Fruit fly (Drosophila melanogaster) whole organism: ENCODE measurements around the gene CG7530.

Experiments used
- CG8478 ChIP-seq: fragments of >200 bp; optimal IDR thresholded peaks from 2 replicates; lab custom pipeline; 2018; ENCODE audit warnings: inconsistent platforms
- Dll ChIP-seq: fragments of >200 bp; optimal IDR thresholded peaks from 2 replicates; lab custom pipeline; 2017
- EcR ChIP-seq, 2 experiments: fragments of >200 bp; optimal IDR thresholded peaks; 2 replicates each; lab custom pipeline; 2017; ENCODE audit warnings: missing biosample characterization in 2 of 2, missing genetic modification characterization in 2 of 2, missing genetic modification reagents in 2 of 2
- pan ChIP-seq: fragments of >200 bp; optimal IDR thresholded peaks from 2 replicates; lab custom pipeline; 2017
- psq ChIP-seq: fragments of >200 bp; optimal IDR thresholded peaks from 2 replicates; lab custom pipeline; 2017
- usp ChIP-seq: fragments of >200 bp; optimal IDR thresholded peaks from 2 replicates; lab custom pipeline; 2017; ENCODE audit warnings: missing biosample characterization, missing genetic modification characterization, mixed read lengths

CG7530 gene

DNA sequence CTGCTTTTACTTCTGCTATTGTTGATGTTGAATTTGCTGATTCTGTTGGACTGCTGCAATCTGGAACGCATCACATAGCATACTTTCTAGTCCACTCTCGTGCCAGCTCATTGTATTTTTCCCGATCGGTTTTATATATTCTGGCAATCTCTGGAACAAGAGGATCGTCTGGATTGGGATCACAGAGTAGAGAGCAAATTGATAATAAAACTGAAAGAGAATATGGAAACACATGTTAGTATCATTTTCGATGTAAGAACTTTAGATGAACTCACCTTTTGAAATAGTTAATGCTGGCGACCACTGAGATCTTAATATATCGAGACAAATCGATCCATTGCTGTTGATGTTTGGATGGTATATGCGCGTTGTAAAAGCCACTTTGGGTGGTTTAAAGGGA is 2.1 kb upstream of the CG7530 start:
- TF ChIP-seq usp (GFP tag; lab: Kevin White, UChicago) = no peak
- TF ChIP-seq EcR (GFP tag; optimal IDR thresholded peaks at IDR 0.05; lab: Kevin White, UChicago) = no peak
- TF ChIP-seq Dll (lab: Kevin White, UChicago) = no peak
- TF ChIP-seq psq (lab: Kevin White, UChicago) = no peak
- TF ChIP-seq CG8478 = no peak
- TF ChIP-seq pan (lab: Kevin White, UChicago) = no peak

DNA sequence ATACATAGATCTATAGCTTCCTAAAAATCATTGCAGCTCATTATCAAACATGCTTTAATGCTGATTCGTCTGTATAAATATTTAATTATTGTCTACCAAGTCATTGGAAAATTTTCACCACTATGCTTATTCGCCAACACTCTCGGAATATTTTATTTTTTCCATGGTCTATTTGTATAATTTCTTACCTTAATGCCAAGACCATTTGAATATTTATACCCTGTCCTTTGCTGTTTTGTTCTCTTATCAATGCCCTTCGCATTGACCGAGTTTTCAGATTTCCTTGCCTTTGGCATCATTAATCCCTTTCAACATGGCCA is 432 bp upstream of the CG7530 start:
- TF ChIP-seq usp (GFP tag; lab: Kevin White, UChicago) (no peak), EcR (GFP tag; optimal IDR thresholded peaks at IDR 0.05; lab: Kevin White, UChicago) (no peak), pan (lab: Kevin White, UChicago) (no peak), Dll (lab: Kevin White, UChicago) (no peak), CG8478 (no peak), psq (lab: Kevin White, UChicago) (no peak)

DNA sequence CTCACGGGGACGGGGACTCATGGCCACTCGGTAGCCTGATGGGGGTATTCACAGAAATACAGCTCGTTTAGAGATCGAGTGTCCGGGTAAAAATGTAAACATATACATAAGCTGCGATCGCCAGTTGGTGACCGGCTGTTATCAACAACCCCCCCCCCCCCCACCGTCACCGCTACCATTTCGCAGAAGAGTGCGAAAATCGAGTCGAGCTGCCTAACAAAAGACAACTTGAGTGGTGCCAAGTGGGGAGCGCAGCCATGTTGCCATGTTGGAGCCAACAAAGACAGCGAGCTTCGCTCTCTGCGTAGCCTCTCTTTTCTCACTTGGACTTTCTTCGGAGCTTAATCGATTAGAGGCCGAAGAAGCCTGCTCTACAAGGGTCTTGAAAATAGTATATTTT is 714 bp downstream of the CG7530 start:
- TF ChIP-seq pan (lab: Kevin White, UChicago) (no peak), Dll (lab: Kevin White, UChicago) (no peak), psq (lab: Kevin White, UChicago) (no peak), EcR (GFP tag; optimal IDR thresholded peaks at IDR 0.05; lab: Kevin White, UChicago) (no peak), CG8478 (no peak), usp (GFP tag; lab: Kevin White, UChicago) (no peak)

DNA sequence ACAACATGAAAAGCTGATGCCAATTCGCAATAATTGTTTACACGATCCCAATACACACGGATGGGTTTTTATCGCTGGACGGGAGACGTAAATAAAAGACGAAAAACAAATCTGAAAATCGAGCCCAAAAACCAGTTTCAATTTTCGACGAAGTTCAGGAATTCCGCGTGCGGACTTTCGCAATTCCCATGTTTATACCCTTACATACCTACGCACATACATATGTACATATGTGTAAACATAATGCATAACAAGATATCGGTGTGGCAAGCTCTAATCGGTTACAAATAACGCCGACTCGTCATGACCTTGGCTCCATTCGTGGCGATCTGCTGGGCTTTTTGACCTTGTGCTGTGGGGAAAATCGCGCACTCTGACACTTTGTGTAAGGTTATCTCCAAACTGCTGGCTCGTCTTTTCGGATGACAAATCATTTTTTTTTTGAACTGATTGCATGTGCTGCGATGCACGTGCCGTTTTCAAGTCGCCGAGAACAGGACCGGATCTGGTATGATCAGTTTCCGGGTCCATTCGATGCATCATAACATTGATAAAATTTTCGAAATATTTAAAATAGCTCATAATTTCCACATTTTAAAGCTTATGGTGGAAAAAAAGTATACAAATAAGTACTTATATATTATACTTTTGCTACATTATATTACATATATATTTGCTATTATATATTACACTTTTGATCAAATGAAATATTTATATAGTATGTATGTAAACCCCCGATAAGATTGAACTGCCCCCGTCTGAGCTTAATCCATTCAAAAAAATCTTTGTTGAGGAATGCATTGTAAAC is 1.4 kb downstream of the CG7530 start:
- TF ChIP-seq usp (GFP tag; lab: Kevin White, UChicago) = no peak
- TF ChIP-seq psq (lab: Kevin White, UChicago) = no peak
- TF ChIP-seq pan (lab: Kevin White, UChicago) = no peak
- no peak for TF ChIP-seq EcR (GFP tag; optimal IDR thresholded peaks at IDR 0.05; lab: Kevin White, UChicago)
- TF ChIP-seq CG8478 = no peak
- no peak for TF ChIP-seq Dll (lab: Kevin White, UChicago)

DNA sequence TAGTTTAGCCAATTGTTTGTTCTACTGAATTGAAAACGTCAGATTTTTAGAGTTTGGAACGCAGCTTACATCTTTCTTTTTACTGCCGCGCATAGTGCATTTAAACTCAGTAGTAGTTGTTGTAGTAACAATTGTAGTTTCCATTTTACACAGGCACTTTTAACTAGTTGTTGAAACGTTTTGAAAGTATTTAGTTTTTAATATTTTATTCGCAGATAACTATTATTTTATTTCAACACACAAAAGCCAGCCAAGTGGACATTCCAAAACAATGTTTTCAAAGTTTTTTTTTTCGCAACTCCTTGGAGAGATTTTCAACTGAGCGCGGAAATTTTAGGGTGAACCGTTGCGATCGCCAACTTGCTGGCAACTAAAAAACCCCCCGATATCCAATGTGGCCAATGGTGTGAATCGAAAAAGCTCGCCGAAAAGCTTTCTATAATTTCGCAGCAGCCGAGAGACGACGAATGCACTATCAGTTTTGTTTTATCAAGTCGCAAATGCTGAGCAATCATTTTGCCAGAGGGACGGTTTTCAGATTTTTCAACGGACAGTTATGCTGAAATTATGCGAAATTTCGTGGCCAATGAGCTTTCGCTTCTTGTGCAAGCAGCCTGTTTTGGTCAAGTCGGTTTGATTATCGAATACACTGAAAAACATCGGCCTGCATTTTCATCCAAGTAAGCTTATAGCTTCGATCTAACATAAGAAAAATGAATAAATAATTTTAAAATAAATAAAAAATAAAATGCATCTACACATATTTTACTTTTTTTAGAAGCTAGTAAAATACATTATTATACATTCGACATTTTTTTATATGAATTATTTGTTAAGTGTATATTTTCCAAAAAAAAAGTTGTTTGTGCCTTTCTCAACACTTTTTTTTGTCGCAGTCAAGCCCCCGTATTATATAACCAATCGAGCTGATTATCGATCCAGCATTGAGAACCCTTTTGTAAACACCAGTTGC is 2.3 kb downstream of the CG7530 start:
- TF ChIP-seq CG8478 (no peak), EcR (GFP tag; optimal IDR thresholded peaks at IDR 0.05; lab: Kevin White, UChicago) (no peak), usp (GFP tag; lab: Kevin White, UChicago) (no peak), pan (lab: Kevin White, UChicago) (no peak), psq (lab: Kevin White, UChicago) (no peak), Dll (lab: Kevin White, UChicago) (no peak)

DNA sequence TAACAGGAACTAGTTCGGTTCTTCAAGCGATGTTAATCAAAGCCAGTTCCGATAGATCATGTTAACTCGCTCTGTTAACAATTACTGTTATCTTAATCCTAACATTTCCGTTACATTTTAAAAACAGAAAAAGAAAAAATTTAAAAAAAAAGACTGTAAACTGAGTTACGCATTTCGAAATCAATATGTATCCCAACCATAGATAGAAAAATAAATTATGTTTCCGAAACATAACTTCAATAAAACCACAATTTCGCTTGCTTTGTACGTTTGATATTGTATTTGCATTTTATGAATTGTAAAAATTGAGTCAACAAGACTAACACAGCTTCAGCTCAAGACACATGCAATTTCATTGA is 6.8 kb downstream of the CG7530 start:
- TF ChIP-seq EcR (GFP tag; optimal IDR thresholded peaks at IDR 0.05; lab: Kevin White, UChicago) = no peak
- no peak for TF ChIP-seq CG8478
- TF ChIP-seq Dll (lab: Kevin White, UChicago) = no peak
- TF ChIP-seq pan (lab: Kevin White, UChicago) = no peak
- TF ChIP-seq psq (lab: Kevin White, UChicago) = no peak
- no peak for TF ChIP-seq usp (GFP tag; lab: Kevin White, UChicago)

DNA sequence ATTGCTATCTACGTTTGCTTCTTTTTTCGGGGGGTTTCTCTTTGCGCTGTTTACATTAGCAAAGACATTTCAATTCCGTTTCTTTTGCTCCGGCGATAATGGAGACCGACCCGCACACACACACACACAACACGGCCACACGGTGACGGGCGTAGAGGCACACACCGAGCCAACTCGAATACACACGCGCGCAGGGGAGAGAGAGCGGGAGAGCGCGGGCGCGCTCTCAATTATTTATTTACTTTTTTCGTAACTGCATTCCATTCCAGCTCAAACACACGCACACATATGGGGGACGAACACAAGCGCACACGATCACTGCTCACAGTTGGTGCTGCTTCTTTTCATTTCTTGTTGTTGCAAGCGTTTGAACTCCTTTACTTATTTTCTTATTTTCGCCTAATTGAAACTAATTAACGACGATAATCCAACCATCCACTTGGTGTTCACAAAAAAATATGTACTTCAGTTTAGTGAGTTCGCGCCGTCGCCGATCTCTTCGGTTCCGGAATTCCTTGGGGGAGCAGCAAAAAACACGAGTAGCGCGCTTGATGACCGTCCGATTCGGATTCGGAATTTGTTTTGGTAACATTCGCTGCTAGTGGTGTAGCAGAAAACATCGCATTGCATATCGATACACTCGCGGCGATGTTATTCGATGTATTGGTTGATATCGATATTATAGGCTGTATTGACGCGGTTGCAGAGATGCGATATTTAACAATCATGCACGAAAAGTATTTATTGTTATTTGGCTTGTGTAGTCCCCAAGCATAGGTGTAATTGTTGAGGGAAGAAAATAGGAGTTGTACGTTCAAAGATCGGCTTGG is 7.4 kb downstream of the CG7530 start, which contains the start of gene kibra:
Gene kibra (minus strand): TSS at position 591 of the 830 bp plus-strand sequence.
- peak; percentile 86 for TF ChIP-seq Dll (lab: Kevin White, UChicago)
- no peak for TF ChIP-seq psq (lab: Kevin White, UChicago)

DNA sequence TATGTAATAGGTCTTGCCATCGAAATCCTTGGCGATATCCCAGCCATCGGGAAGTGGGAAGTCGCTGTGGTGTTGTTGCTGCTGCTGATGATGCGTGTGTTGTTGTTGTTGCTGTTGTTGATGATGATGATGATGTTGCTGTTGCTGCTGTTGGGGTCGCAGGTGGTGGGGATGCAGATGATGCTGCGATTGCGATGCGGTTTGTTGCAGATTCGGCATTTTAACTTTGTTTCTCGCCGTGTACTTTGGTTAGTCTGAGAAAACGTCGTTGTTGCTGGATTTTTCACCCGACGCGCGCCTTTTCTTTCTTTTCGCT is 8.0 kb downstream of the CG7530 start:
- TF ChIP-seq Dll (lab: Kevin White, UChicago) = no peak
- no peak for TF ChIP-seq pan (lab: Kevin White, UChicago)
- no peak for TF ChIP-seq CG8478
- TF ChIP-seq psq (lab: Kevin White, UChicago) = no peak
- TF ChIP-seq usp (GFP tag; lab: Kevin White, UChicago) = no peak
- no peak for TF ChIP-seq EcR (GFP tag; optimal IDR thresholded peaks at IDR 0.05; lab: Kevin White, UChicago)

DNA sequence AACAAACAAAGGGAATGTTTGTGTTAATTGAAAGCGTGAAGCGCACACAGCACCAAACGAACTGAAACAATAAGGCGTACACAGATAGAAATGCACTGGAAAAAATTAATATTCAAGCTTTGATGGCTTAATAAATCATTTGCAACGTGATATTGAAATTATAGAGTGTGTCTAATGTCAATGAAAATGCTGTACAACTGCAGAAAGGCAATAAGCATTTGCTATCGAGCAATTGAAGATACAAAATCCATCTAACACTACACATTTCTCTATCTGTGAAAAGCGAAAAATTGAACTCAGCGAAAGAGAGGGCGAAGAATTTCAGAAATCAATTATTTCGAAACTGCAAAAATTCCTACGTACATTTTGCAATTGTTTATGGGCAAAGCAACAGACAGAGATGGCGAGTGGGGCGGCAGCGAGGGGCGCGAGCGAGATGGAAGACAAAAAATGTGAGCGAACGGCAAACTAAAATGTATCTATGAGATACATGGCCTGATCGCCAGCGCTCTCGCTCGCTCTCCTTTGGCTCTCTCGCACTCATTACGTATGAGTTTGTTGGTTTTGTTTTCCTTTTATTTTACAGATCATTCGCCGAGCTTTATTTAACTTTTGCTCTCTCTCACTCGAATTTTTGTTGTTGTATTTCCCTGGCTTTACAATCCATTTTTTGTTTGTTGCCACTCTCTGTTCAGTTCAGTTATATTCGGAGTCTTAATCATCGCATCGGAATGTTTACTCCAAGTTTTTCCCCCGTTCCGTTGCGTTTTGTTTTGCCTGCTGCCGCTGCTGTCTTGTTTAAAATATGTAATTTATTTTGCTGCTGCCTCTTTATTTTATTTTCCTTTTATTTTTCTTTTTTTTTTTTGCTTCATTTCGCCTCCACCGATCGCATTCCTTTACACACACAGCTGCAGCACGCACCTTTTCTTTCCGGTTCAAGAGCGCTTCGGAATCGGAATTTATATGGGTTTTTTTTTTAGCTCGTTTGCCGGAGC is 9.1 kb downstream of the CG7530 start:
- no peak for TF ChIP-seq pan (lab: Kevin White, UChicago)
- peak; percentile 72 for TF ChIP-seq Dll (lab: Kevin White, UChicago)
- TF ChIP-seq EcR (GFP tag; optimal IDR thresholded peaks at IDR 0.05; lab: Kevin White, UChicago) = no peak

DNA sequence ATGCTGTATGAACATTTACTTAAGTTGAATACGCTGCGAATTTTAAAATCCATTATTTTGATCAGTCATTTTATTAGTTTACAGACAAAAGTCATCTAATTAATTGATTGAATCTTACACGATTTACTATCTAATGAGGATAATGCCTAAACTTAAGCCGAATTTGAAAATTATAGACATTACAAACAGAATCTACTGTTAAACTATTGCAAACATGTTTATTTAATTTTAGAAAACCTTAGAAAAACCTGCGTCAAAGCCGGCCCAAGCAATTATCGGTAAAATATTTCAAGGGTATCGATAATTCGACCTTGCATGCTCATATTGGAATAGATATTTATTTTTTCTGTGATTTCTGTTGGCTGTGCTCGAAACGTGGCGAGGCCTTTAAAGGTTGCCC is 10.4 kb downstream of the CG7530 start:
- TF ChIP-seq CG8478 = no peak
- TF ChIP-seq psq (lab: Kevin White, UChicago) = no peak
- TF ChIP-seq pan (lab: Kevin White, UChicago) = no peak
- TF ChIP-seq EcR (GFP tag; optimal IDR thresholded peaks at IDR 0.05; lab: Kevin White, UChicago) = no peak
- TF ChIP-seq Dll (lab: Kevin White, UChicago) = no peak
- TF ChIP-seq usp (GFP tag; lab: Kevin White, UChicago) = no peak
